Fruit fly (Drosophila melanogaster) whole organism, embryonic: ENCODE data around the gene CG5509.

Experiments
- C15 ChIP-seq: fragments of 200-800 bp; sonication (Bioruptor generic); IDR thresholded peaks from 3 replicates; pipeline ENCODE4 v1.3.6; 2022; ENCODE audit warnings: missing biosample characterization, missing genetic modification characterization
- CG10274 ChIP-seq: fragments of 200-800 bp; sonication (Bioruptor generic); optimal IDR thresholded peaks from 3 replicates; lab custom pipeline; 2017; ENCODE audit warnings: missing biosample characterization, mild to moderate bottlenecking, missing genetic modification characterization
- CG11696 ChIP-seq: fragments of 200-800 bp; sonication (Bioruptor generic); IDR thresholded peaks from 2 replicates; pipeline ENCODE4 v1.3.6; 2022; ENCODE audit warnings: missing biosample characterization, missing genetic modification characterization
- CG12219 ChIP-seq: fragments of 200-800 bp; sonication (Bioruptor generic); optimal IDR thresholded peaks from 3 replicates; lab custom pipeline; 2018; ENCODE audit warnings: missing biosample characterization, mild to moderate bottlenecking, missing genetic modification characterization
- CG12744 ChIP-seq: fragments of 200-800 bp; sonication (Bioruptor generic); optimal IDR thresholded peaks from 2 replicates; lab custom pipeline; 2016; ENCODE audit warnings: missing biosample characterization, missing genetic modification characterization
- CG13775 ChIP-seq: fragments of 200-800 bp; sonication (Bioruptor generic); optimal IDR thresholded peaks from 3 replicates; lab custom pipeline; 2017; ENCODE audit warnings: missing biosample characterization, mild to moderate bottlenecking, missing genetic modification characterization
- CG14014 ChIP-seq: fragments of 200-800 bp; sonication (Bioruptor generic); IDR thresholded peaks from 2 replicates; pipeline ENCODE4 v1.3.6; 2022; ENCODE audit warnings: missing biosample characterization, missing genetic modification characterization
- CG15011 ChIP-seq: fragments of 200-800 bp; sonication (Bioruptor generic); optimal IDR thresholded peaks from 3 replicates; lab custom pipeline; 2018; ENCODE audit warnings: missing biosample characterization, mild to moderate bottlenecking, missing genetic modification characterization
- CG16779 ChIP-seq: fragments of 200-800 bp; sonication (Bioruptor generic); IDR thresholded peaks from 2 replicates; pipeline ENCODE4 v1.3.6; 2022; ENCODE audit warnings: missing biosample characterization, missing genetic modification characterization
- CG16815 ChIP-seq: fragments of 200-800 bp; sonication (Bioruptor generic); optimal IDR thresholded peaks from 3 replicates; lab custom pipeline; 2017; ENCODE audit warnings: missing biosample characterization, mild to moderate bottlenecking, missing genetic modification characterization
- CG17361 ChIP-seq: fragments of 200-800 bp; sonication (Bioruptor generic); IDR thresholded peaks from 3 replicates; pipeline ENCODE4 v1.3.6; 2022; ENCODE audit warnings: missing biosample characterization, missing genetic modification characterization
- CG18619 ChIP-seq: fragments of 200-800 bp; sonication (Bioruptor generic); optimal IDR thresholded peaks from 3 replicates; lab custom pipeline; 2017; ENCODE audit warnings: missing biosample characterization, mild to moderate bottlenecking, missing genetic modification characterization
- CG30403 ChIP-seq: fragments of 200-800 bp; sonication (Bioruptor generic); optimal IDR thresholded peaks from 3 replicates; lab custom pipeline; 2016; ENCODE audit warnings: missing biosample characterization, missing genetic modification characterization
- CG33213 ChIP-seq: fragments of 200-800 bp; sonication (Bioruptor generic); optimal IDR thresholded peaks from 3 replicates; lab custom pipeline; 2016; ENCODE audit warnings: missing biosample characterization, missing genetic modification characterization
- CG4328 ChIP-seq: fragments of 200-800 bp; sonication (Bioruptor generic); optimal IDR thresholded peaks from 3 replicates; lab custom pipeline; 2017; ENCODE audit warnings: missing biosample characterization, missing genetic modification reagents, missing genetic modification characterization
- CG4617 ChIP-seq: fragments of 200-800 bp; sonication (Bioruptor generic); optimal IDR thresholded peaks from 3 replicates; lab custom pipeline; 2016; ENCODE audit warnings: missing biosample characterization, missing genetic modification characterization, borderline replicate concordance
- CG5180 ChIP-seq: fragments of 200-800 bp; sonication (Bioruptor generic); optimal IDR thresholded peaks from 3 replicates; lab custom pipeline; 2017; ENCODE audit warnings: missing biosample characterization, missing genetic modification characterization, mild to moderate bottlenecking, moderate library complexity, missing genetic modification reagents
- CG6175 ChIP-seq: fragments of 200-800 bp; sonication (Bioruptor generic); IDR thresholded peaks from 3 replicates; pipeline ENCODE4 v1.3.6; 2022; ENCODE audit warnings: missing biosample characterization, missing genetic modification characterization
- CG6689 ChIP-seq: fragments of 200-800 bp; sonication (Bioruptor generic); IDR thresholded peaks from 2 replicates; pipeline ENCODE4 v1.3.6; 2022; ENCODE audit warnings: missing biosample characterization, missing genetic modification characterization
- CG7745 ChIP-seq: fragments of 200-800 bp; sonication (Bioruptor generic); optimal IDR thresholded peaks from 2 replicates; lab custom pipeline; 2018; ENCODE audit warnings: missing biosample characterization, mild to moderate bottlenecking, missing genetic modification characterization, moderate library complexity
- CG7963 ChIP-seq: fragments of 200-800 bp; sonication (Bioruptor generic); IDR thresholded peaks from 3 replicates; pipeline ENCODE4 v1.3.6; 2022; ENCODE audit warnings: missing biosample characterization, missing genetic modification characterization; ENCODE audit not compliant: partially characterized antibody
- CG9876 ChIP-seq: fragments of 200-800 bp; sonication (Bioruptor generic); optimal IDR thresholded peaks from 2 replicates; lab custom pipeline; 2016; ENCODE audit warnings: missing biosample characterization, missing genetic modification characterization
- Dad ChIP-seq: fragments of 200-800 bp; sonication (Bioruptor generic); optimal IDR thresholded peaks from 3 replicates; lab custom pipeline; 2016; ENCODE audit warnings: missing biosample characterization, missing genetic modification characterization
- Dip3 ChIP-seq: fragments of 200-800 bp; sonication (Bioruptor generic); optimal IDR thresholded peaks from 3 replicates; lab custom pipeline; 2016; ENCODE audit warnings: missing biosample characterization, missing genetic modification characterization
- Dp ChIP-seq: fragments of 200-800 bp; sonication (Bioruptor generic); optimal IDR thresholded peaks from 2 replicates; lab custom pipeline; 2018; ENCODE audit warnings: missing biosample characterization, mild to moderate bottlenecking, missing genetic modification characterization, moderate library complexity
- Drgx ChIP-seq: fragments of 200-800 bp; sonication (Bioruptor generic); IDR thresholded peaks from 2 replicates; pipeline ENCODE4 v1.3.6; 2022; ENCODE audit warnings: missing biosample characterization, missing genetic modification characterization
- Hsf ChIP-seq: fragments of 200-800 bp; sonication (Bioruptor generic); optimal IDR thresholded peaks from 3 replicates; lab custom pipeline; 2016; ENCODE audit warnings: missing biosample characterization, missing genetic modification characterization
- MESR4 ChIP-seq: fragments of 200-800 bp; sonication (Bioruptor generic); optimal IDR thresholded peaks from 2 replicates; lab custom pipeline; 2018; ENCODE audit warnings: missing biosample characterization, mild to moderate bottlenecking, missing genetic modification characterization, moderate library complexity
- Max ChIP-seq: fragments of 200-800 bp; sonication (Bioruptor generic); optimal IDR thresholded peaks from 2 replicates; lab custom pipeline; 2016; ENCODE audit warnings: missing biosample characterization, mild to moderate bottlenecking, missing genetic modification characterization
- Myb ChIP-seq: fragments of 200-800 bp; sonication (Bioruptor generic); optimal IDR thresholded peaks from 2 replicates; lab custom pipeline; 2016; ENCODE audit warnings: missing biosample characterization, missing genetic modification characterization
- NC2α ChIP-seq: fragments of 200-800 bp; sonication (Bioruptor generic); optimal IDR thresholded peaks from 2 replicates; lab custom pipeline; 2016; ENCODE audit warnings: missing biosample characterization, missing genetic modification characterization
- Oli ChIP-seq: fragments of 200-800 bp; sonication (Bioruptor generic); optimal IDR thresholded peaks from 2 replicates; lab custom pipeline; 2018; ENCODE audit warnings: missing biosample characterization, mild to moderate bottlenecking, missing genetic modification characterization, moderate library complexity
- Opbp ChIP-seq: fragments of 200-800 bp; sonication (Bioruptor generic); IDR thresholded peaks from 3 replicates; pipeline ENCODE4 v1.3.6; 2022; ENCODE audit warnings: missing biosample characterization, missing genetic modification characterization; ENCODE audit not compliant: partially characterized antibody
- Rfx ChIP-seq: fragments of 200-800 bp; sonication (Bioruptor generic); IDR thresholded peaks from 2 replicates; pipeline ENCODE4 v1.3.6; 2022; ENCODE audit warnings: missing biosample characterization, missing genetic modification characterization
- TFAM ChIP-seq: fragments of 200-800 bp; sonication (Bioruptor generic); optimal IDR thresholded peaks from 2 replicates; lab custom pipeline; 2017; ENCODE audit warnings: missing biosample characterization, missing genetic modification characterization, inconsistent platforms
- Usf ChIP-seq: fragments of 200-800 bp; sonication (Bioruptor generic); optimal IDR thresholded peaks from 2 replicates; lab custom pipeline; 2017; ENCODE audit warnings: missing genotype, missing biosample characterization, missing genetic modification characterization
- abd-A ChIP-seq: fragments of 200-800 bp; sonication (Bioruptor generic); optimal IDR thresholded peaks from 3 replicates; lab custom pipeline; 2019; ENCODE audit warnings: missing biosample characterization, mild to moderate bottlenecking, missing genetic modification characterization, moderate library complexity
- chm ChIP-seq: fragments of 200-800 bp; sonication (Bioruptor generic); IDR thresholded peaks from 2 replicates; pipeline ENCODE4 v1.3.6; 2022; ENCODE audit warnings: missing biosample characterization, missing genetic modification characterization
- chn ChIP-seq: fragments of 200-800 bp; sonication (Bioruptor generic); optimal IDR thresholded peaks from 2 replicates; lab custom pipeline; 2016; ENCODE audit warnings: missing biosample characterization, missing genetic modification characterization
- croc ChIP-seq: fragments of 200-800 bp; sonication (Bioruptor generic); conservative IDR thresholded peaks from 3 replicates; pipeline ENCODE4 v1.3.6; 2022; ENCODE audit warnings: missing biosample characterization, missing genetic modification characterization
- dmrt11E ChIP-seq: fragments of 200-800 bp; sonication (Bioruptor generic); optimal IDR thresholded peaks from 3 replicates; lab custom pipeline; 2018; ENCODE audit warnings: missing biosample characterization, mild to moderate bottlenecking, missing genetic modification characterization, moderate library complexity
- emc ChIP-seq: fragments of 200-800 bp; sonication (Bioruptor generic); optimal IDR thresholded peaks from 2 replicates; lab custom pipeline; 2016; ENCODE audit warnings: missing biosample characterization, missing genetic modification characterization
- gcm ChIP-seq: fragments of 200-800 bp; sonication (Bioruptor generic); optimal IDR thresholded peaks from 2 replicates; lab custom pipeline; 2019; ENCODE audit warnings: missing biosample characterization, mild to moderate bottlenecking, missing genetic modification characterization, moderate library complexity
- gro ChIP-seq: fragments of 200-800 bp; sonication (Bioruptor generic); optimal IDR thresholded peaks from 2 replicates; lab custom pipeline; 2016; ENCODE audit warnings: missing biosample characterization, missing genetic modification characterization
- luna ChIP-seq: fragments of 200-800 bp; sonication (Bioruptor generic); optimal IDR thresholded peaks from 2 replicates; lab custom pipeline; 2016; ENCODE audit warnings: missing biosample characterization, missing genetic modification characterization
- oc ChIP-seq: fragments of 200-800 bp; sonication (Bioruptor generic); optimal IDR thresholded peaks from 2 replicates; lab custom pipeline; 2018; ENCODE audit warnings: missing biosample characterization, mild to moderate bottlenecking, missing genetic modification characterization, moderate library complexity
- pita ChIP-seq: fragments of 200-800 bp; sonication (Bioruptor generic); optimal IDR thresholded peaks from 2 replicates; lab custom pipeline; 2017; ENCODE audit warnings: missing biosample characterization, mild to moderate bottlenecking, missing genetic modification characterization
- slp2 ChIP-seq: fragments of 200-800 bp; sonication (Bioruptor generic); optimal IDR thresholded peaks from 2 replicates; lab custom pipeline; 2016; ENCODE audit warnings: missing biosample characterization, missing genetic modification characterization
- sob ChIP-seq: fragments of 200-800 bp; sonication (Bioruptor generic); IDR thresholded peaks from 2 replicates; pipeline ENCODE4 v1.3.6; 2022; ENCODE audit warnings: missing biosample characterization, missing genetic modification characterization
- tll ChIP-seq, 2 experiments: fragments of 200-800 bp in 1 of 2; fragments of >200 bp in 1 of 2; sonication (Bioruptor generic) in 1 of 2; optimal IDR thresholded peaks; 2 replicates each; lab custom pipeline; 2017 to 2019; ENCODE audit warnings: missing biosample characterization in 2 of 2, missing genetic modification characterization in 2 of 2, mild to moderate bottlenecking in 1 of 2, moderate library complexity in 1 of 2
- unpg ChIP-seq: fragments of 200-800 bp; sonication (Bioruptor generic); optimal IDR thresholded peaks from 3 replicates; lab custom pipeline; 2018; ENCODE audit warnings: missing biosample characterization, mild to moderate bottlenecking, missing genetic modification characterization, moderate library complexity

CG5509 gene

dm6 chr3R:12402935-12403334, 49.3 kb upstream of the CG5509 start (continued):
- TF ChIP-seq CG4617 (GFP tag; lab: Kevin White, UChicago) (peak; percentile 84), sob (GFP tag; lab: Robert Waterston, UW) (peak; percentile 97), slp2 (GFP tag; lab: Kevin White, UChicago) (peak; percentile 93), TFAM (GFP tag; lab: Kevin White, UChicago) (peak; percentile 94), CG33213 (peak; percentile 99), oc (peak; percentile 98), emc (GFP tag; lab: Kevin White, UChicago) (peak; percentile 97), Oli (peak; percentile 97), CG13775 (GFP tag; lab: Kevin White, UChicago) (peak; percentile 96), chn (GFP tag; lab: Kevin White, UChicago) (peak; percentile 95), NC2α (peak; percentile 91), gro (GFP tag; lab: Kevin White, UChicago) (peak; percentile 97), croc (peak; percentile 91), Rfx (GFP tag; lab: Robert Waterston, UW) (peak; percentile 97), Drgx (GFP tag; lab: Robert Waterston, UW) (peak; percentile 93), Max (GFP tag; lab: Kevin White, UChicago) (peak; percentile 100), chm (GFP tag; lab: Robert Waterston, UW) (peak; percentile 100), CG30403 (peak; percentile 96), CG12219 (GFP tag; lab: Kevin White, UChicago) (peak; percentile 98), CG17361 (GFP tag; lab: Robert Waterston, UW) (peak; percentile 98), CG7745 (tag; lab: Kevin White, UChicago) (peak; percentile 92), CG10274 (GFP tag; lab: Kevin White, UChicago) (peak; percentile 95), Hsf (GFP tag; lab: Kevin White, UChicago) (peak; percentile 97), Myb (GFP tag; lab: Kevin White, UChicago) (peak; percentile 70), gcm (GFP tag; lab: Kevin White, UChicago) (peak; percentile 98), CG18619 (peak; percentile 94), CG15011 (GFP tag; lab: Kevin White, UChicago) (peak; percentile 94), Usf (GFP tag; lab: Kevin White, UChicago) (peak; percentile 93), CG6175 (peak; percentile 75; the same call in 2 of the 3 replicates), Dip3 (GFP tag; lab: Kevin White, UChicago) (peak; percentile 91), Dad (GFP tag; lab: Kevin White, UChicago) (peak; percentile 94), Dp (GFP tag; lab: Kevin White, UChicago) (peak; percentile 47), pita (GFP tag; lab: Kevin White, UChicago) (no peak), CG5180 (GFP tag; lab: Kevin White, UChicago) (peak; percentile 91), Opbp (GFP tag; lab: Robert Waterston, UW) (no peak), tll (GFP tag; optimal IDR thresholded peaks at IDR 0.05; lab: Kevin White, UChicago) (peak in 1 of 2 experiments; percentile 76), C15 (GFP tag; lab: Robert Waterston, UW) (peak; percentile 87), unpg (GFP tag; lab: Kevin White, UChicago) (peak; percentile 99), CG16815 (GFP tag; lab: Kevin White, UChicago) (peak; percentile 84), abd-A (tag; lab: Kevin White, UChicago) (no peak), MESR4 (GFP tag; lab: Kevin White, UChicago) (peak; percentile 73), CG6689 (peak; percentile 97), CG9876 (peak; percentile 84), CG12744 (GFP tag; lab: Kevin White, UChicago) (peak; percentile 94), dmrt11E (tag; lab: Kevin White, UChicago) (peak; percentile 99), CG16779 (GFP tag; lab: Robert Waterston, UW) (peak; percentile 92), CG4328 (GFP tag; lab: Kevin White, UChicago) (peak; percentile 97), CG11696 (GFP tag; lab: Robert Waterston, UW) (peak; percentile 95), CG7963 (GFP tag; lab: Robert Waterston, UW) (no peak), CG14014 (GFP tag; lab: Robert Waterston, UW) (peak; percentile 97), luna (GFP tag; lab: Kevin White, UChicago) (peak; percentile 75)
